Worm (Caenorhabditis elegans): Measurements from ENCODE around the gene gtf-2H3.

ce11 chrIII:10126375-10126774 is 6.4 kb upstream of the gtf-2H3 start:
- no peak for TF ChIP-seq tbx-11 (GFP tag; IDR thresholded peaks at IDR 0.05)
- TF ChIP-seq ama-1 (optimal IDR thresholded peaks at IDR 0.05): no peak
- TF ChIP-seq ceh-13 (GFP tag; optimal IDR thresholded peaks at IDR 0.05): no peak
- TF ChIP-seq pes-1 (GFP tag; IDR thresholded peaks at IDR 0.05): no peak
- TF ChIP-seq tbx-37 (GFP tag; conservative IDR thresholded peaks at IDR 0.05): no peak
- no peak for TF ChIP-seq flt-1 (GFP tag; IDR thresholded peaks at IDR 0.05)
